Fruit fly (Drosophila melanogaster) whole organism, prepupa: Measurements from ENCODE around the gene PolI.

Experiments
- CG10631 ChIP-seq: fragments of 200-800 bp; sonication (Bioruptor generic); optimal IDR thresholded peaks from 2 replicates; lab custom pipeline; 2016; ENCODE audit warnings: missing biosample characterization, missing genetic modification characterization
- CG11294 ChIP-seq: fragments of 200-800 bp; sonication (Bioruptor generic); IDR thresholded peaks from 2 replicates; pipeline ENCODE4 v1.3.6; 2022; ENCODE audit warnings: missing biosample characterization, missing genetic modification characterization
- CG15336 ChIP-seq: fragments of 200-800 bp; sonication (Bioruptor generic); IDR thresholded peaks from 2 replicates; pipeline ENCODE4 v1.3.6; 2022; ENCODE audit warnings: missing biosample characterization, missing genetic modification characterization
- CG8632 ChIP-seq: fragments of 200-800 bp; sonication (Bioruptor generic); optimal IDR thresholded peaks from 3 replicates; lab custom pipeline; 2016; ENCODE audit warnings: missing biosample characterization, missing genetic modification characterization
- Hr4 ChIP-seq: fragments of 200-800 bp; sonication (Bioruptor generic); optimal IDR thresholded peaks from 3 replicates; lab custom pipeline; 2016; ENCODE audit warnings: missing biosample characterization, missing genetic modification characterization
- OdsH ChIP-seq: fragments of 200-800 bp; sonication (Bioruptor generic); optimal IDR thresholded peaks from 3 replicates; lab custom pipeline; 2016; ENCODE audit warnings: missing biosample characterization, missing genetic modification characterization
- acj6 ChIP-seq: fragments of 200-800 bp; sonication (Bioruptor generic); optimal IDR thresholded peaks from 3 replicates; lab custom pipeline; 2016; ENCODE audit warnings: missing biosample characterization, missing genetic modification characterization
- net ChIP-seq: fragments of 200-800 bp; sonication (Bioruptor generic); optimal IDR thresholded peaks from 3 replicates; lab custom pipeline; 2016; ENCODE audit warnings: missing biosample characterization, missing genetic modification characterization
- salr ChIP-seq, 2 experiments: fragments of 200-800 bp; sonication (Bioruptor generic); optimal IDR thresholded peaks; 3 replicates each; lab custom pipeline; 2016 to 2018; ENCODE audit warnings: missing biosample characterization in 2 of 2, missing genetic modification characterization in 2 of 2, mild to moderate bottlenecking in 1 of 2
- spab ChIP-seq: fragments of 200-800 bp; sonication (Bioruptor generic); optimal IDR thresholded peaks from 2 replicates; lab custom pipeline; 2017; ENCODE audit warnings: missing biosample characterization, mild to moderate bottlenecking, missing genetic modification characterization, missing genetic modification reagents

dm6 chr3R:8256040-8256439 is 22.7 kb downstream of the PolI start:
- peak; percentile 20; the same call in 1 of the 2 replicates for TF ChIP-seq CG11294 (GFP tag; lab: Robert Waterston, UW)
- peak; percentile 86 for TF ChIP-seq CG15336 (GFP tag; lab: Robert Waterston, UW)
- no peak for TF ChIP-seq CG10631 (GFP tag; lab: Kevin White, UChicago)
- TF ChIP-seq acj6 (GFP tag; lab: Kevin White, UChicago): no peak
- peak; percentile 73 for TF ChIP-seq Hr4
- TF ChIP-seq spab: no peak
- TF ChIP-seq OdsH: peak; percentile 39
- peak in 1 of 2 experiments; percentile 30 for TF ChIP-seq salr (GFP tag; optimal IDR thresholded peaks at IDR 0.05; lab: Kevin White, UChicago)
- no peak for TF ChIP-seq net
- no peak for TF ChIP-seq CG8632 (GFP tag; lab: Kevin White, UChicago)
